Fruit fly (Drosophila melanogaster) whole organism, wandering third instar larva: Measurements from ENCODE around the gene CG33285.
A peak's percentile ranks its signal among the peaks of the same experiment; 100 is the strongest.

Experiments
- Abd-B ChIP-seq: fragments of >200 bp; optimal IDR thresholded peaks from 2 replicates; lab custom pipeline; 2017; ENCODE audit warnings: missing biosample characterization, missing genetic modification characterization
- CG9705 ChIP-seq: fragments of 200-800 bp; sonication (Bioruptor generic); optimal IDR thresholded peaks from 2 replicates; lab custom pipeline; 2018; ENCODE audit warnings: missing biosample characterization, mild to moderate bottlenecking, missing genetic modification characterization
- CrebA ChIP-seq: fragments of 200-800 bp; sonication (Bioruptor generic); optimal IDR thresholded peaks from 2 replicates; lab custom pipeline; 2016; ENCODE audit warnings: missing biosample characterization, mild to moderate bottlenecking, missing genetic modification characterization, borderline replicate concordance
- GATAd ChIP-seq: sonication (Bioruptor generic); optimal IDR thresholded peaks from 2 replicates; lab custom pipeline; 2016; ENCODE audit warnings: missing biosample characterization, missing genetic modification characterization
- HLH106 ChIP-seq: fragments of 200-800 bp; optimal IDR thresholded peaks from 3 replicates; lab custom pipeline; 2019; ENCODE audit warnings: missing biosample characterization, mild to moderate bottlenecking, missing genetic modification characterization, moderate library complexity
- Hnf4 ChIP-seq: fragments of 200-800 bp; sonication (Bioruptor generic); optimal IDR thresholded peaks from 2 replicates; lab custom pipeline; 2016; ENCODE audit warnings: missing biosample characterization, mild to moderate bottlenecking, missing genetic modification characterization
- Hr83 ChIP-seq: fragments of 200-300 bp; sonication (Bioruptor generic); optimal IDR thresholded peaks from 2 replicates; lab custom pipeline; 2016; ENCODE audit warnings: missing biosample characterization, mild to moderate bottlenecking, missing genetic modification characterization, moderate library complexity; ENCODE audit not compliant: poor library complexity, severe bottlenecking
- Jra ChIP-seq: sonication (Bioruptor generic); optimal IDR thresholded peaks from 2 replicates; lab custom pipeline; 2016; ENCODE audit warnings: missing biosample characterization, missing genetic modification characterization
- Mio ChIP-seq: sonication (Bioruptor generic); optimal IDR thresholded peaks from 2 replicates; lab custom pipeline; 2016; ENCODE audit warnings: missing biosample characterization, missing genetic modification characterization
- N ChIP-seq: fragments of >200 bp; optimal IDR thresholded peaks from 2 replicates; lab custom pipeline; 2018; ENCODE audit warnings: missing biosample characterization, missing external identifiers, missing genetic modification characterization
- OdsH ChIP-seq: fragments of 200-800 bp; sonication (Bioruptor generic); optimal IDR thresholded peaks from 2 replicates; lab custom pipeline; 2016; ENCODE audit warnings: missing biosample characterization, mild to moderate bottlenecking, missing genetic modification characterization
- Rel ChIP-seq, 2 experiments: fragments of 200-800 bp; sonication (Bioruptor generic) in 1 of 2; optimal IDR thresholded peaks; 2 replicates in 1 of 2; 3 replicates in 1 of 2; lab custom pipeline; 2016 to 2019; ENCODE audit warnings: mild to moderate bottlenecking in 2 of 2, missing biosample characterization in 2 of 2, missing genetic modification characterization in 2 of 2, moderate library complexity in 1 of 2
- Sp1 ChIP-seq: fragments of 200-800 bp; sonication (Bioruptor generic); optimal IDR thresholded peaks from 3 replicates; lab custom pipeline; 2019; ENCODE audit warnings: missing biosample characterization, mild to moderate bottlenecking, missing genetic modification characterization, moderate library complexity
- Vsx2 ChIP-seq: fragments of 200-300, 225-300 bp; sonication (Bioruptor generic); optimal IDR thresholded peaks from 2 replicates; lab custom pipeline; 2018; ENCODE audit warnings: missing biosample characterization, missing genetic modification characterization; ENCODE audit not compliant: partially characterized antibody
- br ChIP-seq: fragments of 200-800 bp; sonication (Bioruptor generic); optimal IDR thresholded peaks from 2 replicates; lab custom pipeline; 2016; ENCODE audit warnings: missing biosample characterization, missing genetic modification characterization
- brk ChIP-seq: fragments of 200-800 bp; sonication (Bioruptor generic); optimal IDR thresholded peaks from 2 replicates; lab custom pipeline; 2016; ENCODE audit warnings: missing biosample characterization, mild to moderate bottlenecking, missing genetic modification characterization
- dsf ChIP-seq: sonication (Bioruptor generic); optimal IDR thresholded peaks from 2 replicates; lab custom pipeline; 2016; ENCODE audit warnings: missing biosample characterization, missing genetic modification characterization, borderline replicate concordance
- ey ChIP-seq: fragments of 200-800 bp; sonication (Bioruptor generic); optimal IDR thresholded peaks from 2 replicates; lab custom pipeline; 2016; ENCODE audit warnings: missing biosample characterization, missing genetic modification characterization
- h ChIP-seq: fragments of 200-800 bp; sonication (Bioruptor generic); optimal IDR thresholded peaks from 3 replicates; lab custom pipeline; 2016; ENCODE audit warnings: missing biosample characterization, mild to moderate bottlenecking, missing genetic modification characterization
- jim ChIP-seq: fragments of 175-275, 200-325 bp; sonication (Bioruptor generic); optimal IDR thresholded peaks from 2 replicates; lab custom pipeline; 2016; ENCODE audit warnings: missing biosample characterization, mild to moderate bottlenecking, missing genetic modification characterization
- lola ChIP-seq: fragments of >200 bp; optimal IDR thresholded peaks from 2 replicates; lab custom pipeline; 2017; ENCODE audit warnings: missing biosample characterization, missing genetic modification characterization
- pan ChIP-seq: fragments of >200 bp; optimal IDR thresholded peaks from 2 replicates; lab custom pipeline; 2017
- rgr ChIP-seq: fragments of 200-800 bp; sonication (Bioruptor generic); optimal IDR thresholded peaks from 3 replicates; lab custom pipeline; 2016; ENCODE audit warnings: missing biosample characterization, mild to moderate bottlenecking, missing genetic modification characterization
- sage ChIP-seq: fragments of 200-800 bp; sonication (Bioruptor generic); optimal IDR thresholded peaks from 2 replicates; lab custom pipeline; 2016; ENCODE audit warnings: missing biosample characterization, mild to moderate bottlenecking, missing genetic modification characterization
- sv ChIP-seq: fragments of 200-800 bp; sonication (Bioruptor generic); optimal IDR thresholded peaks from 3 replicates; lab custom pipeline; 2016; ENCODE audit warnings: missing biosample characterization, missing genetic modification characterization
- tai ChIP-seq: sonication (Bioruptor generic); optimal IDR thresholded peaks from 2 replicates; lab custom pipeline; 2016; ENCODE audit warnings: missing biosample characterization, missing genetic modification characterization
- usp ChIP-seq: fragments of >200 bp; optimal IDR thresholded peaks from 2 replicates; lab custom pipeline; 2017; ENCODE audit warnings: missing biosample characterization, missing genetic modification characterization
- woc ChIP-seq: sonication (Bioruptor generic); optimal IDR thresholded peaks from 2 replicates; lab custom pipeline; 2016; ENCODE audit warnings: missing biosample characterization, mild to moderate bottlenecking, missing genetic modification characterization

CG33285 gene

DNA sequence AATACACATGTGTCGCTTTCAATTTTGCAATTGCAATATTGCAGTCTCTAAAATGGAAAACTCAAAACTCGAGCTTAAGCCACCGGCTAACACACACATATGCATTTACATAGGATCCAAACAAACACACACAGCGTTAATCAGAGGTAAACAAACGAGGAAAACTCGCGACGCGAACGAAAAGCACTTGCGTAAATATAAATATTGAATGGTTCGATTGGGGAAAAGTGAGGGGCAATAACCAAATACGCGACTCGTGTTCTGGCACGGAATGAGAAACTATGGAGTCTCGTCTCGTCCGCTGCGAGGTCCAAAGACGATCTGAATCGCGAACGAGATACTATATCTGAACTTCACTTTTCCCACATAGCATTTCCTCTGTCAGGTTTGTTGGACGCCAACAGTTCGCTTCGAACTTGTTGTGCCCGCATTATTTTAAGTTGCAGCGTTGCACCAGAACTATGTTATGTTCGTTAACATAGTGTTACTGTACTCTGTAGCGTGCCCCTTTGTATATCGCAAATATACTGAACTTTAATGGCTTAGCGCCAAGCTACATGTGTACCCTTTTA, 42.1 kb upstream of the CG33285 start, which contains the start of gene ko:
TSS of gene ko (minus strand) at position 321 of the 572 bp plus-strand sequence.
- TF ChIP-seq br (GFP tag; lab: Kevin White, UChicago): no peak
- TF ChIP-seq GATAd: no peak
- peak; percentile 14 for TF ChIP-seq CrebA (GFP tag; lab: Kevin White, UChicago)

DNA sequence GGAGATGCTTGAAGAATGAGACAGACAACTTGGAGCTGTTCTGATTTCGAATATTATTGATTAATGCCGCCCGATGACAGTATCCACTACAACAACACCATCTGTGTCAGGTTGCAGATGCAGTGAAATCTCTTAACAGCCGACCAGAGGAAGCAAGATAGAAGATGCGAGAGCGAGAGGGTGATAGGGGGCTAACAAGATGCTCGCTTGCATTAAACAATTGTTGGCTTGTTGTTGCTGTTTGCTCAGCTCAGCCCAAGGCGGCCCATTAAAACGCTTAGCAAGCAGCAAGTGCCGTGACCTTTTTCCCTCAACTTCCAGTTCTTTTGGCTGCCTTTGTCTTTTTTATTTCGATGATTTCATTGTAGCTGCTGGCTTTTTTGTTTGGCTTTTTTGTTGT, 40.9 kb upstream of the CG33285 start:
- TF ChIP-seq lola: no peak
- TF ChIP-seq Hr83 (GFP tag; lab: Kevin White, UChicago): no peak

DNA sequence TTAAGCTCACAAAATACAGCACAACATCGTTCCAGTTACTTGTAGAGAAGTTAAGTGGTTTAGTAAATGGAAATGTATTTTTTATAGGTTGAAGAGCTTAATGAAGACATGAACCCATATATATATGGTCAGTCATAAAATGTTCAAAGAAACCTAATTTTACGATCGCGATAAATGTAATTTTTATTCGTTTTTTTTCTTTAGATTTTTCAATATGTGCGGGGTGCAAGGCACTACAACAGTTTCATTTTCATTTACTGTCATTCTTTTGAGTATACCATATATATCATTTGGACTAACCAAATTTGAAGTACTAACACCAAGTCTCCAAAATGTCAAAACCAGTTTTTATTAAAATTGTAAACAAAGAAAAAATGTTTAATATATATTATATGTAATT, 34.7 kb upstream of the CG33285 start, which contains the start of gene CG33284:
TSS of gene CG33284 (plus strand) at position 301 of the 400 bp plus-strand sequence.
- TF ChIP-seq sv (GFP tag; lab: Kevin White, UChicago) (no peak), GATAd (no peak), jim (no peak), woc (GFP tag; lab: Kevin White, UChicago) (no peak), Sp1 (no peak)
- TF ChIP-seq, all 38 proteins: peak for 0

DNA sequence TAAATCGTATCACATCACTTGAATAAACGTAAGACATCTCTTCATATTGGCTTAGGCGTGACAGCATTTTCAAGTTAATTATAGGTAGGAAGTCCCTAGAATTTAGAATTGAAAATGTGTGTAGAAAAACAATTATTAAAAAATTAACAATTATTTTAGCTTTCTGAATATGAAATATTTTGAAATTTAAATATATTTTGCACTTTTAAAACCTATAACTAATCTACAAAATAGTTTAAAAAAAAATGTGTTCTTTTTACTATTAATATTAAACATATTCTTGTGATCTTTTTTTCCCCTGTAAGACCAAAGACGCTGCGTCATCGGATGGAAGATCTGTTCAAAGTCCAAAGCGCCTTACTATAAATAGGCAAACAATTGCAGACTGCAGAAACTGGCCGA, 33.7 kb upstream of the CG33285 start:
- no peak for TF ChIP-seq HLH106
- TF ChIP-seq pan (lab: Kevin White, UChicago): no peak
- TF ChIP-seq Hr83 (GFP tag; lab: Kevin White, UChicago): no peak
- TF ChIP-seq rgr (GFP tag; lab: Kevin White, UChicago): no peak
- TF ChIP-seq Abd-B (GFP tag; lab: Kevin White, UChicago): no peak
- no peak for TF ChIP-seq lola
- TF ChIP-seq h (GFP tag; lab: Kevin White, UChicago): no peak
- no peak for TF ChIP-seq Sp1
- no peak for TF ChIP-seq sv (GFP tag; lab: Kevin White, UChicago)
- TF ChIP-seq, all 38 proteins: peak for 0

DNA sequence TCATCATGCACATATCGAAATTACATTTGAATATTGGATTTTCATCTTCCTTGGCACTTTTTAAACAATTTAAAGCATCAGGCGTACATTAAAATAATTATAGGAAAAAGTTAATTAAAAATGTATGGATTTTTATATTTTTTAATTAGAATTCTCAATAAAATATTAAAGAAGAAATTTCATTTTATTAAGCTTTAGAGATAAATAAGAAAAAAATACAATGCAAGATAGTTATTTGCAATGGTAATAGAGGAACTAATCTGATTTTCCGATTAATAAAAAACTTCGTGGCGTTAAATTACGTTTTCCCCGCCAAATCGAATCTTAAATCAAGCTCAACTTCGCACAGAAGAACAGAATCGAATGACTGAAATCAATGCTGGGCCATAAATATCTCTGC, 32.6 kb upstream of the CG33285 start, which contains the start of gene CG43938:
TSS of gene CG43938 (plus strand) at position 301 of the 400 bp plus-strand sequence.
- no peak for TF ChIP-seq usp (GFP tag; lab: Kevin White, UChicago)
- TF ChIP-seq h (GFP tag; lab: Kevin White, UChicago): no peak
- TF ChIP-seq Sp1: no peak
- TF ChIP-seq tai (GFP tag; lab: Kevin White, UChicago): no peak
- no peak for TF ChIP-seq Vsx2 (GFP tag; lab: Kevin White, UChicago)
- TF ChIP-seq Hnf4: no peak
- TF ChIP-seq sage (GFP tag; lab: Kevin White, UChicago): no peak

DNA sequence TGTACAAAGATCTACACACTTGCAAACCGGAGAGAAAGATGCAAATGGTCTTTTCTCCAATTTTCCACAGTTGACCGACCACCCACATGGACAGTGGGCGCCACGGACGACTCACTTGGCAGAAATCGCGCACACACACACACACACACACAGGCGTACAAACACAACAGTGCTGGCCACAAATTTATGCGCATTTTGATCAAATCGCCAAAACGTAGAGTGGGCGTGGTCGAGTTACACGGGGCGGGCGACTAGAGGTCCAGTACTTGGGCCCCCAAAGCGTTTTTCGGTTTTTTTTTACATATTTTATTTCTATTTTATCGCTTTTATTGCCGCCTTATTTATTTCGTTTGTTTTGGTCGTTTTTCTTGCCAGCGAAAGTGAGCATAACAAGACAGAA, 29.8 kb upstream of the CG33285 start:
- TF ChIP-seq HLH106 (no peak), Abd-B (GFP tag; lab: Kevin White, UChicago) (no peak), Jra (GFP tag; lab: Kevin White, UChicago) (no peak), h (GFP tag; lab: Kevin White, UChicago) (no peak), Rel (GFP tag; optimal IDR thresholded peaks at IDR 0.05; lab: Kevin White, UChicago) (no peak), Rel (tag; optimal IDR thresholded peaks at IDR 0.05; lab: Kevin White, UChicago) (no peak), Mio (GFP tag; lab: Kevin White, UChicago) (no peak), sage (GFP tag; lab: Kevin White, UChicago) (no peak), Hr83 (GFP tag; lab: Kevin White, UChicago) (no peak), tai (GFP tag; lab: Kevin White, UChicago) (no peak), GATAd (no peak)

DNA sequence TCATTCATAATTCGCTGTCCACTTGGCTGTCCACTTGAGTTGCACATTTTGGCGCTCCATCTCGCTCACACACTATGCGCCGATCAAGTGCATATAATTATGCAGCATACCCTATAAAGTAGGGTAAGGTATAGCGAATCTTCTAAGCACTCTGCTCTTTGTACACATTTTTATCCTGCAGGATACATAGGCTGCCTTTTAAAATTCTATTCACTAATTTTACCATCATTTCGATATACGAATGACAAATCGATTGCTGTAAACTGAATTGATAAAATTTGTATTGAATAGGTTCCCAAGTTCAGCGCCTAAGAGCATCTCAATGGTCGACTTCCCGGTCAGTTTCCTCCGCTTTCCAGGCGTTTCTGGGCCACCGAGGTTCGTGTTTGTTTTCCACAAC, 24.3 kb upstream of the CG33285 start:
- no peak for TF ChIP-seq CrebA (GFP tag; lab: Kevin White, UChicago)
- TF ChIP-seq ey (GFP tag; lab: Kevin White, UChicago): no peak
- TF ChIP-seq CG9705 (GFP tag; lab: Kevin White, UChicago): no peak
- no peak for TF ChIP-seq OdsH (GFP tag; lab: Kevin White, UChicago)
- no peak for TF ChIP-seq Mio (GFP tag; lab: Kevin White, UChicago)
- TF ChIP-seq pan (lab: Kevin White, UChicago): no peak
- no peak for TF ChIP-seq lola
- no peak for TF ChIP-seq sv (GFP tag; lab: Kevin White, UChicago)
- no peak for TF ChIP-seq HLH106
- TF ChIP-seq jim: no peak
- TF ChIP-seq tai (GFP tag; lab: Kevin White, UChicago): no peak
- no peak for TF ChIP-seq Jra (GFP tag; lab: Kevin White, UChicago)
- TF ChIP-seq N (GFP tag; lab: Kevin White, UChicago): no peak
- TF ChIP-seq brk: no peak
- no peak for TF ChIP-seq Abd-B (GFP tag; lab: Kevin White, UChicago)
- TF ChIP-seq Rel (GFP tag; optimal IDR thresholded peaks at IDR 0.05; lab: Kevin White, UChicago): no peak
- no peak for TF ChIP-seq Rel (tag; optimal IDR thresholded peaks at IDR 0.05; lab: Kevin White, UChicago)
- no peak for TF ChIP-seq dsf (GFP tag; lab: Kevin White, UChicago)
- no peak for TF ChIP-seq Vsx2 (GFP tag; lab: Kevin White, UChicago)
- TF ChIP-seq Sp1: no peak
